Worm (Caenorhabditis elegans): ENCODE results near the gene alh-10.

DNA sequence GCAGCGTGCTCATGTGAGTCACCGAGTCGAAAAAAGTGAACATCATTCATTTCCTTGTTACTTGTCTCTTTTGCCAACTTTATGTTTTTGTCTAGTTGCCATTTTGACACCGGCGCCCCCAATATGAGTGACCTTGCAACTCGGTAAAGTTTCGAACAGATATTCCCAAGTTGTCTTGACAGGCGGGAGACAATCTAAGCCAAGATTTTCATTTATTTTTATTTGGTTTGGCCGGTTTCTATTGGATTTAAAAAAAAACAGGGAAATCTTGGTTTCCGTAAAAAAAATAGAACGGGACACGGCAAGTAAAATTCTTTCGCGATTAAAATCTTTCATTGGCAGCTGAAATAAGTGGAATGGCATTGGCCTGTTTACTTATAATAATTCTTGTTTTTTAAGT lies 12.2 kb downstream of the alh-10 start:
- TF ChIP-seq elt-3 (tag; optimal IDR thresholded peaks at IDR 0.05) (no peak), unc-62 (GFP tag; optimal IDR thresholded peaks at IDR 0.05) (no peak), nhr-76 (tag; optimal IDR thresholded peaks at IDR 0.05) (no peak), ham-2 (GFP tag; optimal IDR thresholded peaks at IDR 0.05) (no peak)
